Worm (Caenorhabditis elegans): ENCODE data around the gene irld-27.

DNA sequence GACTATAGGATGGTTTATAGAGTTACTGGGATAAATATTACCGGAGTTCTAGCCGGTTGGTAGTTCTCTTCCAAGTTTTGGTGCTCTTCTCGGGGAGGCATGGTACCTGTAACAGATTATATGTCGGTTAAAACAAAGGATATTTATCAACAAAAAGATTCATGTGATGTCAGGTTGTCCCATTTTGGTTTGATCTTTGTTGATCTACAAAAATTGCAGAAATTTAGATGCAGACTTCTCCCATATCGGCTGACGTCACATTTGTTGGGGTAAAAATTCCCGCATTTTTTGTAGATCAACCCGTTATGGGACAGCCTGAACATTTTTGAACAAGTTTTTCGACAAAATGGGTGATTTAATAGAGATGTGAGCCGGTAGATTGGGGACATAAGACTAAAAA, 36.0 kb downstream of the irld-27 start, which contains the start of gene Y49F6C.7:
- TF ChIP-seq ama-1 (optimal IDR thresholded peaks at IDR 0.05) (no peak), hmg-4 (GFP tag; optimal IDR thresholded peaks at IDR 0.05) (no peak), hmbx-1 (tag; optimal IDR thresholded peaks at IDR 0.05) (no peak), scrt-1 (GFP tag; IDR thresholded peaks at IDR 0.05) (no peak), sea-1 (GFP tag; conservative IDR thresholded peaks at IDR 0.05) (no peak), flt-1 (GFP tag; IDR thresholded peaks at IDR 0.05) (no peak), hnd-1 (tag; optimal IDR thresholded peaks at IDR 0.05) (no peak), ceh-13 (GFP tag; optimal IDR thresholded peaks at IDR 0.05) (no peak), tbx-37 (GFP tag; conservative IDR thresholded peaks at IDR 0.05) (no peak), aly-1 (tag; optimal IDR thresholded peaks at IDR 0.05) (no peak), tbx-11 (GFP tag; IDR thresholded peaks at IDR 0.05) (no peak)

Measured in whole organism, early embryonic.